Worm (Caenorhabditis elegans) whole organism, L2 larva: Measurements from ENCODE around the gene lgc-9.
"Not testable (repeated sequence)": the region's sequence is repeated elsewhere in the genome, so short reads cannot be mapped to it uniquely, and the experiment has no call there.

ENCODE experiments used
- Y55F3AM.14 ChIP-seq: fragments of 200-800 bp; sonication (Bioruptor generic); optimal IDR thresholded peaks from 2 replicates; lab custom pipeline; 2018; ENCODE audit warnings: mild to moderate bottlenecking, missing genetic modification characterization, missing compliant biosample characterization
- unc-62 ChIP-seq: fragments of 150-350 bp; optimal IDR thresholded peaks from 2 replicates; lab custom pipeline; 2014; ENCODE audit warnings: missing biosample characterization, missing genetic modification reagents, missing genetic modification characterization

ce11 chrIV:3389999-3390398, 25.5 kb upstream of the lgc-9 start, which contains the start of gene B0546.5:
- TF ChIP-seq Y55F3AM.14, unc-62: not testable (repeated sequence)
